Fruit fly (Drosophila melanogaster) whole organism, embryonic: ENCODE data around the gene HP1b.

ENCODE experiments used
- CG10543 ChIP-seq: fragments of 200-800 bp; sonication (Bioruptor generic); optimal IDR thresholded peaks from 3 replicates; lab custom pipeline; 2017; ENCODE audit warnings: missing biosample characterization, mild to moderate bottlenecking, missing genetic modification characterization, moderate library complexity
- CG11398 ChIP-seq: fragments of 200-800 bp; sonication (Bioruptor generic); optimal IDR thresholded peaks from 2 replicates; lab custom pipeline; 2016; ENCODE audit warnings: missing biosample characterization, missing genetic modification characterization
- CG11456 ChIP-seq: fragments of 200-800 bp; sonication (Bioruptor generic); IDR thresholded peaks from 3 replicates; pipeline ENCODE4 v1.3.6; 2022; ENCODE audit warnings: missing biosample characterization, missing genetic modification characterization
- CG12219 ChIP-seq: fragments of 200-800 bp; sonication (Bioruptor generic); optimal IDR thresholded peaks from 3 replicates; lab custom pipeline; 2018; ENCODE audit warnings: missing biosample characterization, mild to moderate bottlenecking, missing genetic modification characterization
- CG12769 ChIP-seq: fragments of 200-800 bp; sonication (Bioruptor generic); optimal IDR thresholded peaks from 2 replicates; lab custom pipeline; 2019; ENCODE audit warnings: missing biosample characterization, mild to moderate bottlenecking, missing genetic modification characterization, moderate library complexity
- CG13296 ChIP-seq: fragments of 200-800 bp; sonication (Bioruptor generic); optimal IDR thresholded peaks from 3 replicates; lab custom pipeline; 2018; ENCODE audit warnings: missing biosample characterization, mild to moderate bottlenecking, missing genetic modification characterization
- CG13624 ChIP-seq: fragments of 200-800 bp; sonication (Bioruptor generic); optimal IDR thresholded peaks from 2 replicates; lab custom pipeline; 2016; ENCODE audit warnings: missing biosample characterization, missing genetic modification characterization
- CG13894 ChIP-seq: fragments of 200-800 bp; sonication (Bioruptor generic); optimal IDR thresholded peaks from 3 replicates; lab custom pipeline; 2018; ENCODE audit warnings: missing biosample characterization, mild to moderate bottlenecking, missing genetic modification characterization, moderate library complexity
- CG14860 ChIP-seq: fragments of 200-800 bp; sonication (Bioruptor generic); IDR thresholded peaks from 3 replicates; pipeline ENCODE4 v1.3.6; 2022; ENCODE audit warnings: missing biosample characterization, missing genetic modification characterization; ENCODE audit not compliant: partially characterized antibody
- CG16815 ChIP-seq: fragments of 200-800 bp; sonication (Bioruptor generic); optimal IDR thresholded peaks from 3 replicates; lab custom pipeline; 2017; ENCODE audit warnings: missing biosample characterization, mild to moderate bottlenecking, missing genetic modification characterization
- CG17912 ChIP-seq: fragments of 200-800 bp; sonication (Bioruptor generic); optimal IDR thresholded peaks from 2 replicates; lab custom pipeline; 2018; ENCODE audit warnings: missing biosample characterization, mild to moderate bottlenecking, missing genetic modification characterization
- CG18476 ChIP-seq: fragments of 200-800 bp; sonication (Bioruptor generic); optimal IDR thresholded peaks from 2 replicates; lab custom pipeline; 2016; ENCODE audit warnings: missing biosample characterization, mild to moderate bottlenecking, missing genetic modification characterization
- CG32767 ChIP-seq: fragments of 200-800 bp; sonication (Bioruptor generic); IDR thresholded peaks from 2 replicates; pipeline ENCODE4 v1.3.6; 2022; ENCODE audit warnings: missing biosample characterization, missing genetic modification characterization
- CG3281 ChIP-seq: fragments of 200-800 bp; sonication (Bioruptor generic); optimal IDR thresholded peaks from 3 replicates; lab custom pipeline; 2017; ENCODE audit warnings: missing biosample characterization, mild to moderate bottlenecking, missing genetic modification characterization
- CG42726 ChIP-seq: fragments of 200-800 bp; sonication (Bioruptor generic); IDR thresholded peaks from 2 replicates; pipeline ENCODE4 v1.3.6; 2022; ENCODE audit warnings: missing biosample characterization, missing genetic modification characterization; ENCODE audit not compliant: partially characterized antibody
- CG43689 ChIP-seq: fragments of 200-800 bp; sonication (Bioruptor generic); IDR thresholded peaks from 2 replicates; pipeline ENCODE4 v1.3.6; 2022; ENCODE audit warnings: missing biosample characterization, missing genetic modification characterization
- CG4707 ChIP-seq: fragments of 200-800 bp; sonication (Bioruptor generic); optimal IDR thresholded peaks from 2 replicates; lab custom pipeline; 2018; ENCODE audit warnings: missing biosample characterization, mild to moderate bottlenecking, missing genetic modification characterization, moderate library complexity
- CG6683 ChIP-seq: fragments of 200-800 bp; sonication (Bioruptor generic); optimal IDR thresholded peaks from 2 replicates; lab custom pipeline; 2017; ENCODE audit warnings: missing biosample characterization, mild to moderate bottlenecking, missing genetic modification characterization, missing genetic modification reagents
- CG6689 ChIP-seq: fragments of 200-800 bp; sonication (Bioruptor generic); IDR thresholded peaks from 2 replicates; pipeline ENCODE4 v1.3.6; 2022; ENCODE audit warnings: missing biosample characterization, missing genetic modification characterization
- CG6765 ChIP-seq: fragments of 200-800 bp; sonication (Bioruptor generic); optimal IDR thresholded peaks from 3 replicates; lab custom pipeline; 2017; ENCODE audit warnings: missing biosample characterization, mild to moderate bottlenecking, missing genetic modification characterization
- CG7987 ChIP-seq: fragments of 200-800 bp; sonication (Bioruptor generic); optimal IDR thresholded peaks from 2 replicates; lab custom pipeline; 2018; ENCODE audit warnings: missing biosample characterization, mild to moderate bottlenecking, missing genetic modification characterization, moderate library complexity
- CoRest ChIP-seq: fragments of 200-800 bp; sonication (Bioruptor generic); optimal IDR thresholded peaks from 3 replicates; lab custom pipeline; 2018; ENCODE audit warnings: missing biosample characterization, mild to moderate bottlenecking, missing genetic modification characterization, moderate library complexity
- Gug ChIP-seq: fragments of 200-800 bp; sonication (Bioruptor generic); IDR thresholded peaks from 4 replicates; pipeline ENCODE4 v1.3.6; 2022; ENCODE audit warnings: missing biosample characterization, missing genetic modification characterization
- HLHmδ ChIP-seq: fragments of 200-800 bp; sonication (Bioruptor generic); optimal IDR thresholded peaks from 2 replicates; lab custom pipeline; 2018; ENCODE audit warnings: missing biosample characterization, mild to moderate bottlenecking, missing genetic modification characterization, moderate library complexity
- Hand ChIP-seq: fragments of 200-800 bp; sonication (Bioruptor generic); optimal IDR thresholded peaks from 2 replicates; lab custom pipeline; 2017; ENCODE audit warnings: mild to moderate bottlenecking, missing biosample characterization, missing genetic modification reagents, missing genetic modification characterization
- Jarid2 ChIP-seq: fragments of 200-800 bp; sonication (Bioruptor generic); optimal IDR thresholded peaks from 3 replicates; lab custom pipeline; 2017; ENCODE audit warnings: mild to moderate bottlenecking, missing biosample characterization, missing genetic modification reagents, missing genetic modification characterization
- Oli ChIP-seq: fragments of 200-800 bp; sonication (Bioruptor generic); optimal IDR thresholded peaks from 2 replicates; lab custom pipeline; 2018; ENCODE audit warnings: missing biosample characterization, mild to moderate bottlenecking, missing genetic modification characterization, moderate library complexity
- Pdp1 ChIP-seq, 2 experiments: fragments of 200-800 bp; sonication (Bioruptor generic); optimal IDR thresholded peaks; 3 replicates each; lab custom pipeline; 2016; ENCODE audit warnings: missing biosample characterization in 2 of 2, missing genetic modification characterization in 2 of 2, mild to moderate bottlenecking in 1 of 2, moderate library complexity in 1 of 2
- Ravus ChIP-seq: fragments of 200-800 bp; sonication (Bioruptor generic); IDR thresholded peaks from 2 replicates; pipeline ENCODE4 v1.3.6; 2022; ENCODE audit warnings: missing biosample characterization, missing genetic modification characterization
- Sry-δ ChIP-seq: fragments of 200-800 bp; sonication (Bioruptor generic); optimal IDR thresholded peaks from 2 replicates; lab custom pipeline; 2016; ENCODE audit warnings: missing biosample characterization, missing genetic modification characterization
- Taf1 ChIP-seq: fragments of 200-800 bp; sonication (Bioruptor generic); IDR thresholded peaks from 2 replicates; pipeline ENCODE4 v1.3.6; 2022; ENCODE audit warnings: missing biosample characterization, missing genetic modification characterization
- Vsx1 ChIP-seq: fragments of 200-800 bp; sonication (Bioruptor generic); optimal IDR thresholded peaks from 2 replicates; lab custom pipeline; 2017; ENCODE audit warnings: missing biosample characterization, mild to moderate bottlenecking, missing genetic modification characterization, missing genetic modification reagents
- Xbp1 ChIP-seq: fragments of 200-800 bp; sonication (Bioruptor generic); optimal IDR thresholded peaks from 3 replicates; lab custom pipeline; 2016; ENCODE audit warnings: missing biosample characterization, mild to moderate bottlenecking, missing genetic modification characterization
- YL-1 ChIP-seq: fragments of 200-800 bp; sonication (Bioruptor generic); optimal IDR thresholded peaks from 3 replicates; lab custom pipeline; 2017; ENCODE audit warnings: missing biosample characterization, mild to moderate bottlenecking, missing genetic modification characterization
- ap ChIP-seq: fragments of 200-800 bp; sonication (Bioruptor generic); IDR thresholded peaks from 2 replicates; pipeline ENCODE4 v1.3.6; 2022; ENCODE audit warnings: missing biosample characterization, missing genetic modification characterization
- cato ChIP-seq: fragments of 200-800 bp; sonication (Bioruptor generic); optimal IDR thresholded peaks from 2 replicates; lab custom pipeline; 2016; ENCODE audit warnings: missing biosample characterization, missing genetic modification characterization, borderline replicate concordance
- caup ChIP-seq: fragments of 200-800 bp; sonication (Bioruptor generic); optimal IDR thresholded peaks from 3 replicates; lab custom pipeline; 2017; ENCODE audit warnings: missing biosample characterization, mild to moderate bottlenecking, missing genetic modification characterization, moderate library complexity; ENCODE audit not compliant: severe bottlenecking
- crc ChIP-seq: fragments of 200-800 bp; sonication (Bioruptor generic); optimal IDR thresholded peaks from 2 replicates; lab custom pipeline; 2016; ENCODE audit warnings: missing biosample characterization, missing genetic modification characterization
- dati ChIP-seq: fragments of 200-800 bp; sonication (Bioruptor generic); IDR thresholded peaks from 2 replicates; pipeline ENCODE4 v1.3.6; 2022; ENCODE audit warnings: missing biosample characterization, missing genetic modification characterization
- exex ChIP-seq: fragments of 200-800 bp; sonication (Bioruptor generic); optimal IDR thresholded peaks from 4 replicates; lab custom pipeline; 2018; ENCODE audit warnings: missing biosample characterization, mild to moderate bottlenecking, missing genetic modification characterization, moderate library complexity
- fd102C ChIP-seq: fragments of 200-800 bp; sonication (Bioruptor generic); optimal IDR thresholded peaks from 2 replicates; lab custom pipeline; 2018; ENCODE audit warnings: missing biosample characterization, mild to moderate bottlenecking, missing genetic modification characterization, moderate library complexity
- oc ChIP-seq: fragments of 200-800 bp; sonication (Bioruptor generic); optimal IDR thresholded peaks from 2 replicates; lab custom pipeline; 2018; ENCODE audit warnings: missing biosample characterization, mild to moderate bottlenecking, missing genetic modification characterization, moderate library complexity
- sd ChIP-seq: fragments of 200-800 bp; sonication (Bioruptor generic); optimal IDR thresholded peaks from 3 replicates; lab custom pipeline; 2018; ENCODE audit warnings: missing biosample characterization, mild to moderate bottlenecking, missing genetic modification characterization, moderate library complexity
- sim ChIP-seq: fragments of 200-800 bp; sonication (Bioruptor generic); IDR thresholded peaks from 2 replicates; pipeline ENCODE4 v1.3.6; 2022; ENCODE audit warnings: missing biosample characterization, missing genetic modification characterization
- sima ChIP-seq: fragments of 200-800 bp; sonication (Bioruptor generic); optimal IDR thresholded peaks from 2 replicates; lab custom pipeline; 2016; ENCODE audit warnings: missing biosample characterization, missing genetic modification characterization
- slbo ChIP-seq: fragments of 200-800 bp; sonication (Bioruptor generic); IDR thresholded peaks from 2 replicates; pipeline ENCODE4 v1.3.6; 2022; ENCODE audit warnings: missing biosample characterization, missing genetic modification characterization
- so ChIP-seq: fragments of 200-800 bp; sonication (Bioruptor generic); IDR thresholded peaks from 3 replicates; pipeline ENCODE4 v1.3.6; 2022; ENCODE audit warnings: missing biosample characterization, missing genetic modification characterization
- sug ChIP-seq: fragments of 200-800 bp; optimal IDR thresholded peaks from 2 replicates; lab custom pipeline; 2019; ENCODE audit warnings: missing biosample characterization, mild to moderate bottlenecking, missing genetic modification characterization, moderate library complexity
- ttk ChIP-seq: fragments of 200-800 bp; sonication (Bioruptor generic); IDR thresholded peaks from 2 replicates; pipeline ENCODE4 v2.1.2; 2022; ENCODE audit warnings: missing biosample characterization, missing genetic modification characterization
- unpg ChIP-seq: fragments of 200-800 bp; sonication (Bioruptor generic); optimal IDR thresholded peaks from 3 replicates; lab custom pipeline; 2018; ENCODE audit warnings: missing biosample characterization, mild to moderate bottlenecking, missing genetic modification characterization, moderate library complexity

The HP1b gene

DNA sequence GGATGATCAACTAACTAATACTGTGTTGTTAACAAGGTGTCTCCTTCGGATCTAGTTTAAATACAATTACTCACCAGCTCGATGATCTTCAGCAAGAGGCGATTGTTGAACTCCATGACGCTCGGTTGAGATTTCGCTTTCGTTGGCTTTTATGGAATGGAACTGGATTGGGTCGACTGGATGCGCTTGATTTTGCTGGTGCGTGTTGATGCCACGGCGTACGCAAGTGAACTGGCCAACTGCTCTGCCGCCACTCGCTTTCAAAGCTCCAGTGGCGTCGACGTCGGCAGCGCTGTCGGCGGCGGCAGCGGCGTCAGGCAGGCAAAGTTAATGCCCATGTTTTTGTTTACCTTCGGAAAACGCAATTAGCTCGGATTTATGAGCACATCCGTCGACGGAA lies 2.6 kb upstream of the HP1b start, which contains the start of gene CG44325 (continued):
- TF ChIP-seq CG42726 (GFP tag; lab: Robert Waterston, UW), result no peak
- no peak for TF ChIP-seq Hand (GFP tag; lab: Kevin White, UChicago)
- TF ChIP-seq oc, result no peak
- TF ChIP-seq Jarid2 (GFP tag; lab: Kevin White, UChicago), result peak; percentile 74
- TF ChIP-seq Pdp1 (GFP tag; optimal IDR thresholded peaks at IDR 0.05; lab: Kevin White, UChicago), result peak in 1 of 2 experiments; percentile 12
- TF ChIP-seq CG13296 (GFP tag; lab: Kevin White, UChicago), result peak; percentile 34
- TF ChIP-seq CG4707 (GFP tag; lab: Kevin White, UChicago), result no peak
- TF ChIP-seq crc (GFP tag; lab: Kevin White, UChicago), result no peak
- no peak for TF ChIP-seq CG11456 (GFP tag; lab: Robert Waterston, UW)
- TF ChIP-seq cato (GFP tag; lab: Kevin White, UChicago), result no peak
- TF ChIP-seq caup, result peak; percentile 29
- peak; percentile 59 for TF ChIP-seq HLHmδ (GFP tag; lab: Kevin White, UChicago)
- peak; percentile 8 for TF ChIP-seq CG18476 (GFP tag; lab: Kevin White, UChicago)
- no peak for TF ChIP-seq Ravus (GFP tag; lab: Robert Waterston, UW)
- TF ChIP-seq Xbp1, result no peak
- no peak for TF ChIP-seq CoRest (tag; lab: Kevin White, UChicago)
- no peak for TF ChIP-seq CG16815 (GFP tag; lab: Kevin White, UChicago)
- TF ChIP-seq fd102C (GFP tag; lab: Kevin White, UChicago), result no peak
- TF ChIP-seq Taf1 (GFP tag; lab: Robert Waterston, UW), result no peak
- TF ChIP-seq CG10543 (GFP tag; lab: Kevin White, UChicago), result peak; percentile 23
- TF ChIP-seq CG32767 (GFP tag; lab: Robert Waterston, UW), result no peak
- no peak for TF ChIP-seq so
- TF ChIP-seq ttk (GFP tag; lab: Robert Waterston, UW), result no peak
- peak; percentile 45 for TF ChIP-seq CG13894 (tag; lab: Kevin White, UChicago)
- no peak for TF ChIP-seq sim (GFP tag; lab: Robert Waterston, UW)
- TF ChIP-seq Sry-δ (GFP tag; lab: Kevin White, UChicago), result no peak
- no peak for TF ChIP-seq Oli (tag; lab: Kevin White, UChicago)
- no peak for TF ChIP-seq YL-1 (GFP tag; lab: Kevin White, UChicago)
- no peak for TF ChIP-seq Gug (GFP tag; lab: Robert Waterston, UW)
- peak; percentile 25 for TF ChIP-seq Vsx1
- TF ChIP-seq CG11398 (GFP tag; lab: Kevin White, UChicago), result peak; percentile 16
- no peak for TF ChIP-seq sima (GFP tag; lab: Kevin White, UChicago)
- TF ChIP-seq dati (GFP tag; lab: Robert Waterston, UW), result no peak
- TF ChIP-seq CG14860 (GFP tag; lab: Robert Waterston, UW), result no peak
- TF ChIP-seq exex (tag; lab: Kevin White, UChicago), result no peak
- no peak for TF ChIP-seq CG6689 (GFP tag; lab: Robert Waterston, UW)
- TF ChIP-seq unpg (GFP tag; lab: Kevin White, UChicago), result no peak
- TF ChIP-seq ap (GFP tag; lab: Robert Waterston, UW), result peak; percentile 30; the same call in 1 of the 2 replicates
- TF ChIP-seq CG43689 (GFP tag; lab: Robert Waterston, UW), result no peak
- TF ChIP-seq CG6683 (GFP tag; lab: Kevin White, UChicago), result no peak
- TF ChIP-seq CG13624 (GFP tag; lab: Kevin White, UChicago), result peak; percentile 29
- TF ChIP-seq CG6765 (GFP tag; lab: Kevin White, UChicago), result peak; percentile 44
- TF ChIP-seq sd (tag; lab: Kevin White, UChicago), result no peak
- no peak for TF ChIP-seq CG17912 (GFP tag; lab: Kevin White, UChicago)
- no peak for TF ChIP-seq CG12219 (GFP tag; lab: Kevin White, UChicago)
- peak; percentile 72 for TF ChIP-seq CG12769
- peak; percentile 38 for TF ChIP-seq CG3281 (GFP tag; lab: Kevin White, UChicago)
- TF ChIP-seq slbo (GFP tag; lab: Robert Waterston, UW), result no peak
- no peak for TF ChIP-seq sug (tag; lab: Kevin White, UChicago)
- TF ChIP-seq CG7987 (GFP tag; lab: Kevin White, UChicago), result peak; percentile 53
